Fruit fly (Drosophila melanogaster) whole organism, embryonic: ENCODE measurements around the gene CG42494.
A peak's percentile ranks its signal among the peaks of the same experiment; 100 is the strongest.

ENCODE experiments used
- Atf6 ChIP-seq: fragments of 200-800 bp; sonication (Bioruptor generic); IDR thresholded peaks from 2 replicates; pipeline ENCODE4 v1.3.6; 2022; ENCODE audit warnings: missing biosample characterization, missing genetic modification characterization
- B-H2 ChIP-seq: fragments of 200-800 bp; sonication (Bioruptor generic); optimal IDR thresholded peaks from 2 replicates; lab custom pipeline; 2018; ENCODE audit warnings: missing biosample characterization, mild to moderate bottlenecking, missing genetic modification characterization
- CG10543 ChIP-seq: fragments of 200-800 bp; sonication (Bioruptor generic); optimal IDR thresholded peaks from 3 replicates; lab custom pipeline; 2017; ENCODE audit warnings: missing biosample characterization, mild to moderate bottlenecking, missing genetic modification characterization, moderate library complexity
- CG12391 ChIP-seq: fragments of 200-800 bp; sonication (Bioruptor generic); optimal IDR thresholded peaks from 3 replicates; lab custom pipeline; 2018; ENCODE audit warnings: missing biosample characterization, mild to moderate bottlenecking, missing genetic modification characterization, moderate library complexity
- CG15479 ChIP-seq: fragments of 200-800 bp; sonication (Bioruptor generic); optimal IDR thresholded peaks from 3 replicates; lab custom pipeline; 2019; ENCODE audit warnings: missing biosample characterization, mild to moderate bottlenecking, missing genetic modification characterization, moderate library complexity
- CG17385 ChIP-seq: fragments of 200-800 bp; sonication (Bioruptor generic); optimal IDR thresholded peaks from 3 replicates; lab custom pipeline; 2018; ENCODE audit warnings: missing biosample characterization, mild to moderate bottlenecking, missing genetic modification characterization
- CG1832 ChIP-seq: fragments of 200-800 bp; sonication (Bioruptor generic); optimal IDR thresholded peaks from 2 replicates; lab custom pipeline; 2017; ENCODE audit warnings: missing biosample characterization, mild to moderate bottlenecking, missing genetic modification characterization, inconsistent platforms
- CG2129 ChIP-seq: fragments of 200-800 bp; sonication (Bioruptor generic); IDR thresholded peaks from 2 replicates; pipeline ENCODE4 v1.3.6; 2022; ENCODE audit warnings: missing biosample characterization, missing genetic modification characterization; ENCODE audit not compliant: partially characterized antibody
- CG32532 ChIP-seq: fragments of 200-800 bp; sonication (Bioruptor generic); IDR thresholded peaks from 2 replicates; pipeline ENCODE4 v1.3.6; 2022; ENCODE audit warnings: missing biosample characterization, missing genetic modification characterization
- CG34376 ChIP-seq: fragments of 200-800 bp; sonication (Bioruptor generic); optimal IDR thresholded peaks from 2 replicates; lab custom pipeline; 2018; ENCODE audit warnings: missing biosample characterization, mild to moderate bottlenecking, missing genetic modification characterization
- CG34422 ChIP-seq: fragments of 200-800 bp; sonication (Bioruptor generic); IDR thresholded peaks from 3 replicates; pipeline ENCODE4 v1.3.6; 2022; ENCODE audit warnings: missing biosample characterization, missing genetic modification characterization
- CG7987 ChIP-seq: fragments of 200-800 bp; sonication (Bioruptor generic); optimal IDR thresholded peaks from 2 replicates; lab custom pipeline; 2018; ENCODE audit warnings: missing biosample characterization, mild to moderate bottlenecking, missing genetic modification characterization, moderate library complexity
- CG8281 ChIP-seq: fragments of 200-800 bp; sonication (Bioruptor generic); optimal IDR thresholded peaks from 2 replicates; lab custom pipeline; 2018; ENCODE audit warnings: missing biosample characterization, mild to moderate bottlenecking, missing genetic modification characterization, moderate library complexity
- CG8478 ChIP-seq: fragments of >200 bp; optimal IDR thresholded peaks from 2 replicates; lab custom pipeline; 2018
- Fer1 ChIP-seq: fragments of 200-800 bp; sonication (Bioruptor generic); optimal IDR thresholded peaks from 2 replicates; lab custom pipeline; 2017; ENCODE audit warnings: missing biosample characterization, mild to moderate bottlenecking, missing genetic modification characterization
- GATAe ChIP-seq: fragments of 200-800 bp; sonication (Bioruptor generic); conservative IDR thresholded peaks from 2 replicates; pipeline ENCODE4 v1.3.6; 2022; ENCODE audit warnings: missing biosample characterization, missing genetic modification characterization
- HLHmδ ChIP-seq: fragments of 200-800 bp; sonication (Bioruptor generic); optimal IDR thresholded peaks from 2 replicates; lab custom pipeline; 2018; ENCODE audit warnings: missing biosample characterization, mild to moderate bottlenecking, missing genetic modification characterization, moderate library complexity
- MESR4 ChIP-seq: fragments of 200-800 bp; sonication (Bioruptor generic); optimal IDR thresholded peaks from 2 replicates; lab custom pipeline; 2018; ENCODE audit warnings: missing biosample characterization, mild to moderate bottlenecking, missing genetic modification characterization, moderate library complexity
- NfI ChIP-seq: fragments of 200-800 bp; sonication (Bioruptor generic); optimal IDR thresholded peaks from 3 replicates; lab custom pipeline; 2018; ENCODE audit warnings: missing biosample characterization, mild to moderate bottlenecking, missing genetic modification characterization, moderate library complexity
- Pdp1 ChIP-seq, 2 experiments: fragments of 200-800 bp; sonication (Bioruptor generic); optimal IDR thresholded peaks; 3 replicates each; lab custom pipeline; 2016; ENCODE audit warnings: missing biosample characterization in 2 of 2, missing genetic modification characterization in 2 of 2, mild to moderate bottlenecking in 1 of 2, moderate library complexity in 1 of 2
- Rx ChIP-seq: fragments of 200-800 bp; sonication (Bioruptor generic); IDR thresholded peaks from 2 replicates; pipeline ENCODE4 v1.3.6; 2022; ENCODE audit warnings: missing biosample characterization, missing genetic modification characterization
- Trl ChIP-seq, 3 experiments: fragments of >200 bp in 2 of 3; fragments of 200-800 bp in 1 of 3; sonication (Bioruptor generic) in 1 of 3; optimal IDR thresholded peaks; 2 replicates in 1 of 3; 3 replicates in 2 of 3; lab custom pipeline; 2016 to 2017; ENCODE audit warnings: missing biosample characterization in 1 of 3, missing genetic modification characterization in 1 of 3
- YL-1 ChIP-seq: fragments of 200-800 bp; sonication (Bioruptor generic); optimal IDR thresholded peaks from 3 replicates; lab custom pipeline; 2017; ENCODE audit warnings: missing biosample characterization, mild to moderate bottlenecking, missing genetic modification characterization
- ac ChIP-seq: fragments of 200-800 bp; sonication (Bioruptor generic); optimal IDR thresholded peaks from 3 replicates; lab custom pipeline; 2017; ENCODE audit warnings: missing biosample characterization, mild to moderate bottlenecking, missing genetic modification characterization
- cg ChIP-seq: fragments of 200-800 bp; sonication (Bioruptor generic); optimal IDR thresholded peaks from 3 replicates; lab custom pipeline; 2019; ENCODE audit warnings: missing biosample characterization, mild to moderate bottlenecking, missing genetic modification characterization, moderate library complexity
- chinmo ChIP-seq: fragments of 200-800 bp; sonication (Bioruptor generic); IDR thresholded peaks from 4 replicates; pipeline ENCODE4 v1.3.6; 2022; ENCODE audit warnings: missing biosample characterization, missing genetic modification characterization; ENCODE audit not compliant: partially characterized antibody
- chn ChIP-seq: fragments of 200-800 bp; sonication (Bioruptor generic); optimal IDR thresholded peaks from 2 replicates; lab custom pipeline; 2016; ENCODE audit warnings: missing biosample characterization, missing genetic modification characterization
- crol ChIP-seq: fragments of 200-800 bp; sonication (Bioruptor generic); IDR thresholded peaks from 2 replicates; pipeline ENCODE4 v1.3.6; 2022; ENCODE audit warnings: missing biosample characterization, missing genetic modification characterization
- dm ChIP-seq: fragments of 200-800 bp; sonication (Bioruptor generic); optimal IDR thresholded peaks from 3 replicates; lab custom pipeline; 2016; ENCODE audit warnings: missing biosample characterization, missing genetic modification characterization
- dpn ChIP-seq, 2 experiments: fragments of 200-800 bp; sonication (Bioruptor generic); optimal IDR thresholded peaks; 3 replicates each; lab custom pipeline; 2016; ENCODE audit warnings: missing biosample characterization in 2 of 2, missing genetic modification characterization in 2 of 2
- ewg ChIP-seq: fragments of 200-800 bp; sonication (Bioruptor generic); optimal IDR thresholded peaks from 3 replicates; lab custom pipeline; 2017; ENCODE audit warnings: mild to moderate bottlenecking, missing biosample characterization, missing genetic modification reagents, missing genetic modification characterization
- gcm ChIP-seq: fragments of 200-800 bp; sonication (Bioruptor generic); optimal IDR thresholded peaks from 2 replicates; lab custom pipeline; 2019; ENCODE audit warnings: missing biosample characterization, mild to moderate bottlenecking, missing genetic modification characterization, moderate library complexity
- ham ChIP-seq: fragments of 200-800 bp; sonication (Bioruptor generic); IDR thresholded peaks from 2 replicates; pipeline ENCODE4 v1.3.6; 2022; ENCODE audit warnings: missing biosample characterization, missing genetic modification characterization
- nerfin-1 ChIP-seq: fragments of 200-800 bp; sonication (Bioruptor generic); optimal IDR thresholded peaks from 3 replicates; lab custom pipeline; 2019; ENCODE audit warnings: missing biosample characterization, mild to moderate bottlenecking, missing genetic modification characterization, moderate library complexity
- nom ChIP-seq: fragments of 200-800 bp; sonication (Bioruptor generic); optimal IDR thresholded peaks from 2 replicates; lab custom pipeline; 2017; ENCODE audit warnings: missing biosample characterization, missing genetic modification characterization, mild to moderate bottlenecking, moderate library complexity, missing genetic modification reagents
- pros ChIP-seq: fragments of 200-800 bp; sonication (Bioruptor generic); optimal IDR thresholded peaks from 3 replicates; lab custom pipeline; 2019; ENCODE audit warnings: missing biosample characterization, mild to moderate bottlenecking, missing genetic modification characterization, moderate library complexity
- psq ChIP-seq: fragments of 200-800 bp; sonication (Bioruptor generic); optimal IDR thresholded peaks from 2 replicates; lab custom pipeline; 2017; ENCODE audit warnings: missing biosample characterization, missing genetic modification characterization
- pzg ChIP-seq: fragments of 200-800 bp; sonication (Bioruptor generic); optimal IDR thresholded peaks from 3 replicates; lab custom pipeline; 2018; ENCODE audit warnings: missing biosample characterization, mild to moderate bottlenecking, missing genetic modification characterization, moderate library complexity
- rib ChIP-seq: fragments of 200-800 bp; sonication (Bioruptor generic); IDR thresholded peaks from 2 replicates; pipeline ENCODE4 v1.3.6; 2022; ENCODE audit warnings: missing biosample characterization, missing genetic modification characterization
- sens-2 ChIP-seq: fragments of 200-800 bp; sonication (Bioruptor generic); IDR thresholded peaks from 2 replicates; pipeline ENCODE4 v1.3.6; 2022; ENCODE audit warnings: missing biosample characterization, missing genetic modification characterization
- sug ChIP-seq: fragments of 200-800 bp; optimal IDR thresholded peaks from 2 replicates; lab custom pipeline; 2019; ENCODE audit warnings: missing biosample characterization, mild to moderate bottlenecking, missing genetic modification characterization, moderate library complexity
- twi ChIP-seq: fragments of 200-800 bp; optimal IDR thresholded peaks from 2 replicates; lab custom pipeline; 2019; ENCODE audit warnings: missing biosample characterization, mild to moderate bottlenecking, missing genetic modification characterization, moderate library complexity
- unc-4 ChIP-seq: fragments of 200-800 bp; sonication (Bioruptor generic); IDR thresholded peaks from 2 replicates; pipeline ENCODE4 v1.3.6; 2022; ENCODE audit warnings: missing biosample characterization, missing genetic modification characterization; ENCODE audit not compliant: partially characterized antibody
- vfl ChIP-seq: fragments of 200-800 bp; sonication (Bioruptor generic); optimal IDR thresholded peaks from 2 replicates; lab custom pipeline; 2016; ENCODE audit warnings: missing biosample characterization, missing genetic modification characterization

CG42494 gene

DNA sequence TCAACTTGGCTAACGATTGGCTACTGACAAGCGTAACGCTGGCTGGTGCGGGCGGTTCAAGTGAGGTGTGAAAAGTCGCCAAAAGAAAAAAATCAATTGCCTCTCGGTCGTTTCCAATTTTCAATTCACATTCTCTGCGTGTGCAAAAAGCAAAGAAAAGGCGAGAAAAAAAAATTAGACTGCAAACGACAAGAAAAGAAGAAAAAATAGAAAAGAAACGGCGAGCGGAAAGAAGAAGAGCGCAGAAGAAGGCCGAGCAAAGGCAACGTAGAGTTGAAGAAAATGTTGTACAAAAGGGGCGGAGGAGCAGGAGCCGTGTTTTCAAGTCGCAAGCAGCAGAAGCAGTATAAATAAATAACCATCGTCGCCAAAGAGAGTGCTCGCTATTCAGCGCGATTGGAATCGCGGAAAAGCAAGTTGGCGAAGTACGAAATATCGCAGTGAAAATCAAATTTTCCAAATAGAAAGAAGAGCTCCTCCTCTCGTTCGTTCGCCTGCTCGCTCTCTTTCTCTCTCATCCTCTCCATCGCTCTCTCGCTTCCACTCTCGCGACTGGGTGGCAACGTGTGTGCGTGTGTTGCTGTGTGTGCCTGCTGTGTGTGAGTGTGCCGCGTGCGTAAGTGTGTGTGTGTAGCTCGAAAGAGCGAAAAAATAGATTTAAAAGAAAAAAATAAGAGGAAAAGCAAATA, 41.7 kb downstream of the CG42494 start (continued):
- TF ChIP-seq pros (GFP tag; lab: Kevin White, UChicago) (peak; percentile 58), CG1832 (GFP tag; lab: Kevin White, UChicago) (peak; percentile 87), rib (GFP tag; lab: Robert Waterston, UW) (no peak; the same call in 1 of the 2 replicates), CG32532 (GFP tag; lab: Robert Waterston, UW) (peak; percentile 55; the same call in 1 of the 2 replicates), HLHmδ (GFP tag; lab: Kevin White, UChicago) (peak; percentile 46), NfI (peak; percentile 6), nerfin-1 (tag; lab: Kevin White, UChicago) (peak; percentile 41), Atf6 (GFP tag; lab: Robert Waterston, UW) (peak; percentile 50; the same call in 1 of the 2 replicates), CG17385 (GFP tag; lab: Kevin White, UChicago) (peak; percentile 90), CG12391 (no peak), unc-4 (0 out of 2 replicates have a peak, but pooled peaks have one; percentile 21), Fer1 (GFP tag; lab: Kevin White, UChicago) (peak; percentile 26), dm (peak; percentile 3), CG7987 (peak; percentile 54), ewg (GFP tag; lab: Kevin White, UChicago) (no peak), cg (peak; percentile 100), Rx (no peak), CG2129 (GFP tag; lab: Robert Waterston, UW) (no peak), chn (GFP tag; lab: Kevin White, UChicago) (peak; percentile 26), CG10543 (GFP tag; lab: Kevin White, UChicago) (peak; percentile 23), CG34422 (GFP tag; lab: Robert Waterston, UW) (peak; percentile 28; the same call in 1 of the 3 replicates), YL-1 (GFP tag; lab: Kevin White, UChicago) (peak; percentile 8), dpn (GFP tag; optimal IDR thresholded peaks at IDR 0.05; lab: Kevin White, UChicago) (peak in 1 of 2 experiments; percentile 17), MESR4 (peak; percentile 23), CG8478 (lab: Kevin White, UChicago) (peak; percentile 90), B-H2 (GFP tag; lab: Kevin White, UChicago) (peak; percentile 14), psq (GFP tag; lab: Kevin White, UChicago) (peak; percentile 18), CG34376 (GFP tag; lab: Kevin White, UChicago) (peak; percentile 60), sens-2 (GFP tag; lab: Robert Waterston, UW) (no peak), nom (GFP tag; lab: Kevin White, UChicago) (peak; percentile 68), pzg (GFP tag; lab: Kevin White, UChicago) (peak; percentile 7), Trl (optimal IDR thresholded peaks at IDR 0.05; lab: Kevin White, UChicago) (peak; percentile 95 to 99), Trl (GFP tag; optimal IDR thresholded peaks at IDR 0.05; lab: Kevin White, UChicago) (peak; percentile 67), vfl (GFP tag; lab: Kevin White, UChicago) (peak; percentile 9)

DNA sequence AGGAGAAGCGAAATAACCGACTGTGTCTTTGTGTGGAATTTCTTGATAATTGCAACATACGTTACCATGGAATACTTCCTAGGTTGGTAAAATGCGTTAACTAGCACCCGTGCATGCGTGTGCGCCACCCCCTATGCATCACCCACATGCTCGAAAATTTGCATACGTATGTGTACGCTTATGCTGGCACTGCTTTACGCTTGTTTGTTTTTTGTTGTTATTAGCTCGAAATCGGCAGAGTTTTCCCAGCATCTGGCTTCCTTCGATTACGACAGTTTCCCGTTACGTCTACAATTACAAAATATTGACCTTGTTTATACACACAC, 42.2 kb downstream of the CG42494 start:
- TF ChIP-seq CG8478 (lab: Kevin White, UChicago) (peak; percentile 52), GATAe (GFP tag; lab: Robert Waterston, UW) (no peak), twi (tag; lab: Kevin White, UChicago) (peak; percentile 46), chinmo (GFP tag; lab: Robert Waterston, UW) (0 out of 4 replicates have a peak, but pooled peaks have one; percentile 84), CG8281 (tag; lab: Kevin White, UChicago) (no peak), sug (peak; percentile 48), ham (no peak), psq (GFP tag; lab: Kevin White, UChicago) (no peak), ac (GFP tag; lab: Kevin White, UChicago) (no peak), CG15479 (peak; percentile 22), gcm (peak; percentile 74), CG34422 (GFP tag; lab: Robert Waterston, UW) (peak; percentile 4; the same call in 1 of the 3 replicates), crol (GFP tag; lab: Robert Waterston, UW) (peak; percentile 82), cg (peak; percentile 92), Pdp1 (GFP tag; optimal IDR thresholded peaks at IDR 0.05; lab: Kevin White, UChicago) (peak in 1 of 2 experiments; percentile 41)
